Fruit fly (Drosophila melanogaster) whole organism, embryonic: ENCODE measurements around the gene Nagk.

Experiments
- B-H1 ChIP-seq: fragments of 200-800 bp; sonication (Bioruptor generic); IDR thresholded peaks from 3 replicates; pipeline ENCODE4 v1.3.6; 2022; ENCODE audit warnings: missing biosample characterization, missing genetic modification characterization
- BtbVII ChIP-seq: fragments of 200-800 bp; sonication (Bioruptor generic); optimal IDR thresholded peaks from 3 replicates; lab custom pipeline; 2017; ENCODE audit warnings: missing biosample characterization, mild to moderate bottlenecking, missing genetic modification characterization
- CG11247 ChIP-seq: fragments of 200-800 bp; sonication (Bioruptor generic); IDR thresholded peaks from 2 replicates; pipeline ENCODE4 v1.3.6; 2022; ENCODE audit warnings: missing biosample characterization, missing genetic modification characterization
- CG12236 ChIP-seq: fragments of 200-800 bp; sonication (Bioruptor generic); optimal IDR thresholded peaks from 2 replicates; lab custom pipeline; 2016; ENCODE audit warnings: missing biosample characterization, missing genetic modification characterization
- CG1233 ChIP-seq: fragments of 200-800 bp; sonication (Bioruptor generic); optimal IDR thresholded peaks from 4 replicates; lab custom pipeline; 2018; ENCODE audit warnings: missing biosample characterization, mild to moderate bottlenecking, missing genetic modification characterization
- CG13287 ChIP-seq: fragments of 200-800 bp; sonication (Bioruptor generic); IDR thresholded peaks from 2 replicates; pipeline ENCODE4 v1.3.6; 2022; ENCODE audit warnings: missing biosample characterization, missing genetic modification characterization; ENCODE audit not compliant: partially characterized antibody
- CG13296 ChIP-seq: fragments of 200-800 bp; sonication (Bioruptor generic); optimal IDR thresholded peaks from 3 replicates; lab custom pipeline; 2018; ENCODE audit warnings: missing biosample characterization, mild to moderate bottlenecking, missing genetic modification characterization
- CG15601 ChIP-seq: fragments of 200-800 bp; sonication (Bioruptor generic); optimal IDR thresholded peaks from 3 replicates; lab custom pipeline; 2019; ENCODE audit warnings: missing biosample characterization, mild to moderate bottlenecking, missing genetic modification characterization, moderate library complexity
- CG17612 ChIP-seq: fragments of 200-800 bp; sonication (Bioruptor generic); IDR thresholded peaks from 2 replicates; pipeline ENCODE4 v1.3.6; 2022; ENCODE audit warnings: missing biosample characterization, missing genetic modification characterization
- CG18619 ChIP-seq: fragments of 200-800 bp; sonication (Bioruptor generic); optimal IDR thresholded peaks from 3 replicates; lab custom pipeline; 2017; ENCODE audit warnings: missing biosample characterization, mild to moderate bottlenecking, missing genetic modification characterization
- CG2202 ChIP-seq: fragments of 200-800 bp; sonication (Bioruptor generic); optimal IDR thresholded peaks from 2 replicates; lab custom pipeline; 2018; ENCODE audit warnings: missing biosample characterization, mild to moderate bottlenecking, missing genetic modification characterization
- CG4730 ChIP-seq: fragments of 200-800 bp; sonication (Bioruptor generic); IDR thresholded peaks from 2 replicates; pipeline ENCODE4 v1.3.6; 2022; ENCODE audit warnings: missing biosample characterization, missing genetic modification characterization
- CG5953 ChIP-seq: fragments of 200-800 bp; sonication (Bioruptor generic); IDR thresholded peaks from 2 replicates; pipeline ENCODE4 v1.3.6; 2022; ENCODE audit warnings: missing biosample characterization, missing genetic modification characterization
- CG6689 ChIP-seq: fragments of 200-800 bp; sonication (Bioruptor generic); IDR thresholded peaks from 2 replicates; pipeline ENCODE4 v1.3.6; 2022; ENCODE audit warnings: missing biosample characterization, missing genetic modification characterization
- CG6765 ChIP-seq: fragments of 200-800 bp; sonication (Bioruptor generic); optimal IDR thresholded peaks from 3 replicates; lab custom pipeline; 2017; ENCODE audit warnings: missing biosample characterization, mild to moderate bottlenecking, missing genetic modification characterization
- CG8478 ChIP-seq: fragments of >200 bp; optimal IDR thresholded peaks from 2 replicates; lab custom pipeline; 2018
- CG8944 ChIP-seq: fragments of 200-800 bp; sonication (Bioruptor generic); optimal IDR thresholded peaks from 3 replicates; lab custom pipeline; 2016; ENCODE audit warnings: missing biosample characterization, missing genetic modification characterization
- CG9215 ChIP-seq: fragments of 200-800 bp; sonication (Bioruptor generic); IDR thresholded peaks from 2 replicates; pipeline ENCODE4 v1.3.6; 2022; ENCODE audit warnings: missing biosample characterization, missing genetic modification characterization
- CTCF ChIP-seq: fragments of 200-800 bp; sonication (Bioruptor generic); optimal IDR thresholded peaks from 2 replicates; lab custom pipeline; 2017; ENCODE audit warnings: missing biosample characterization, mild to moderate bottlenecking, missing genetic modification characterization, moderate library complexity
- CkIIα-i1 ChIP-seq: fragments of 200-800 bp; sonication (Bioruptor generic); IDR thresholded peaks from 2 replicates; pipeline ENCODE4 v1.3.6; 2022; ENCODE audit warnings: missing biosample characterization, missing genetic modification characterization
- D19B ChIP-seq: fragments of 200-800 bp; sonication (Bioruptor generic); optimal IDR thresholded peaks from 2 replicates; lab custom pipeline; 2017; ENCODE audit warnings: missing biosample characterization, mild to moderate bottlenecking, missing genetic modification characterization
- Dfd ChIP-seq, 2 experiments: fragments of >200 bp; optimal IDR thresholded peaks; 2 replicates each; lab custom pipeline; 2017; ENCODE audit warnings: missing biosample characterization in 2 of 2, missing genetic modification characterization in 2 of 2
- Dll ChIP-seq: fragments of 200-800 bp; sonication (Bioruptor generic); IDR thresholded peaks from 4 replicates; pipeline ENCODE4 v1.3.6; 2022; ENCODE audit warnings: missing biosample characterization, missing genetic modification characterization; ENCODE audit not compliant: partially characterized antibody
- E2f1 ChIP-seq: fragments of 200-800 bp; sonication (Bioruptor generic); IDR thresholded peaks from 2 replicates; pipeline ENCODE4 v1.3.6; 2022; ENCODE audit warnings: missing biosample characterization, missing genetic modification characterization
- Ets65A ChIP-seq: fragments of 200-800 bp; sonication (Bioruptor generic); peaks from one replicate; lab custom pipeline; 2016; ENCODE audit warnings: missing biosample characterization, missing genetic modification characterization
- Ets97D ChIP-seq: fragments of 200-800 bp; sonication (Bioruptor generic); optimal IDR thresholded peaks from 3 replicates; lab custom pipeline; 2016; ENCODE audit warnings: missing biosample characterization, missing genetic modification characterization
- HmgZ ChIP-seq: fragments of 200-800 bp; sonication (Bioruptor generic); optimal IDR thresholded peaks from 2 replicates; lab custom pipeline; 2018; ENCODE audit warnings: missing biosample characterization, mild to moderate bottlenecking, missing genetic modification characterization
- Jarid2 ChIP-seq: fragments of 200-800 bp; sonication (Bioruptor generic); optimal IDR thresholded peaks from 3 replicates; lab custom pipeline; 2017; ENCODE audit warnings: mild to moderate bottlenecking, missing biosample characterization, missing genetic modification reagents, missing genetic modification characterization
- Mad ChIP-seq: fragments of 200-800 bp; sonication (Bioruptor generic); optimal IDR thresholded peaks from 2 replicates; lab custom pipeline; 2016; ENCODE audit warnings: missing biosample characterization, missing genetic modification characterization
- Meics ChIP-seq: fragments of 200-800 bp; sonication (Bioruptor generic); optimal IDR thresholded peaks from 2 replicates; lab custom pipeline; 2017; ENCODE audit warnings: missing biosample characterization, mild to moderate bottlenecking, missing genetic modification characterization
- Oaz ChIP-seq: fragments of 200-800 bp; sonication (Bioruptor generic); IDR thresholded peaks from 2 replicates; pipeline ENCODE4 v1.3.6; 2022; ENCODE audit warnings: missing biosample characterization, missing genetic modification characterization
- Six4 ChIP-seq: fragments of 200-800 bp; sonication (Bioruptor generic); optimal IDR thresholded peaks from 2 replicates; lab custom pipeline; 2016; ENCODE audit warnings: missing biosample characterization, missing genetic modification characterization
- Tbp ChIP-seq: fragments of >200 bp; optimal IDR thresholded peaks from 2 replicates; lab custom pipeline; 2018; ENCODE audit warnings: missing biosample characterization, missing genetic modification characterization
- abd-A ChIP-seq: fragments of 200-800 bp; sonication (Bioruptor generic); optimal IDR thresholded peaks from 3 replicates; lab custom pipeline; 2019; ENCODE audit warnings: missing biosample characterization, mild to moderate bottlenecking, missing genetic modification characterization, moderate library complexity
- cad ChIP-seq: fragments of >200 bp; optimal IDR thresholded peaks from 2 replicates; lab custom pipeline; 2017; ENCODE audit warnings: missing biosample characterization, missing genetic modification characterization
- caup ChIP-seq: fragments of 200-800 bp; sonication (Bioruptor generic); optimal IDR thresholded peaks from 3 replicates; lab custom pipeline; 2017; ENCODE audit warnings: missing biosample characterization, mild to moderate bottlenecking, missing genetic modification characterization, moderate library complexity; ENCODE audit not compliant: severe bottlenecking
- chn ChIP-seq: fragments of 200-800 bp; sonication (Bioruptor generic); optimal IDR thresholded peaks from 2 replicates; lab custom pipeline; 2016; ENCODE audit warnings: missing biosample characterization, missing genetic modification characterization
- emc ChIP-seq: fragments of 200-800 bp; sonication (Bioruptor generic); optimal IDR thresholded peaks from 2 replicates; lab custom pipeline; 2016; ENCODE audit warnings: missing biosample characterization, missing genetic modification characterization
- fd3F ChIP-seq: fragments of 200-800 bp; sonication (Bioruptor generic); optimal IDR thresholded peaks from 2 replicates; lab custom pipeline; 2018; ENCODE audit warnings: missing biosample characterization, mild to moderate bottlenecking, missing genetic modification characterization, moderate library complexity
- fd64A ChIP-seq: fragments of 200-800 bp; sonication (Bioruptor generic); optimal IDR thresholded peaks from 3 replicates; lab custom pipeline; 2018; ENCODE audit warnings: missing biosample characterization, mild to moderate bottlenecking, missing genetic modification characterization
- fru ChIP-seq: fragments of >200 bp; optimal IDR thresholded peaks from 2 replicates; lab custom pipeline; 2017
- gcm ChIP-seq: fragments of 200-800 bp; sonication (Bioruptor generic); optimal IDR thresholded peaks from 2 replicates; lab custom pipeline; 2019; ENCODE audit warnings: missing biosample characterization, mild to moderate bottlenecking, missing genetic modification characterization, moderate library complexity
- gro ChIP-seq: fragments of 200-800 bp; sonication (Bioruptor generic); optimal IDR thresholded peaks from 2 replicates; lab custom pipeline; 2016; ENCODE audit warnings: missing biosample characterization, missing genetic modification characterization
- gsb ChIP-seq: fragments of 200-800 bp; sonication (Bioruptor generic); IDR thresholded peaks from 2 replicates; pipeline ENCODE4 v1.3.6; 2022; ENCODE audit warnings: missing biosample characterization, missing genetic modification characterization
- jumu ChIP-seq: fragments of 200-800 bp; sonication (Bioruptor generic); optimal IDR thresholded peaks from 3 replicates; lab custom pipeline; 2016; ENCODE audit warnings: missing biosample characterization, missing genetic modification characterization
- ken ChIP-seq: fragments of 200-800 bp; sonication (Bioruptor generic); IDR thresholded peaks from 3 replicates; pipeline ENCODE4 v1.3.6; 2022; ENCODE audit warnings: missing biosample characterization, missing genetic modification characterization
- lola ChIP-seq, 3 experiments: fragments of >200 bp in 2 of 3; fragments of 200-800 bp in 1 of 3; sonication (Bioruptor generic) in 1 of 3; optimal IDR thresholded peaks; 2 replicates each; lab custom pipeline; 2017 to 2019; ENCODE audit warnings: missing biosample characterization in 3 of 3, missing genetic modification characterization in 3 of 3, mild to moderate bottlenecking in 1 of 3, moderate library complexity in 1 of 3
- nau ChIP-seq: fragments of 200-800 bp; sonication (Bioruptor generic); optimal IDR thresholded peaks from 3 replicates; lab custom pipeline; 2017; ENCODE audit warnings: missing biosample characterization, mild to moderate bottlenecking, missing genetic modification characterization, missing genetic modification reagents
- pita ChIP-seq: fragments of 200-800 bp; sonication (Bioruptor generic); optimal IDR thresholded peaks from 2 replicates; lab custom pipeline; 2017; ENCODE audit warnings: missing biosample characterization, mild to moderate bottlenecking, missing genetic modification characterization
- prd ChIP-seq, 3 experiments: fragments of >200 bp in 2 of 3; fragments of 200-800 bp in 1 of 3; sonication (Bioruptor generic) in 1 of 3; optimal IDR thresholded peaks in 2 of 3; IDR thresholded peaks in 1 of 3; 2 replicates in 2 of 3; 3 replicates in 1 of 3; pipeline versions ENCODE4 v1.3.6 to Lab custom; 2017 to 2022; ENCODE audit warnings: missing biosample characterization in 1 of 3, missing genetic modification characterization in 1 of 3
- slou ChIP-seq: fragments of 200-800 bp; sonication (Bioruptor generic); optimal IDR thresholded peaks from 3 replicates; lab custom pipeline; 2016; ENCODE audit warnings: missing biosample characterization, missing genetic modification characterization
- ttk ChIP-seq: fragments of 200-800 bp; sonication (Bioruptor generic); IDR thresholded peaks from 2 replicates; pipeline ENCODE4 v2.1.2; 2022; ENCODE audit warnings: missing biosample characterization, missing genetic modification characterization
- zf30C ChIP-seq: fragments of 200-800 bp; sonication (Bioruptor generic); optimal IDR thresholded peaks from 3 replicates; lab custom pipeline; 2018; ENCODE audit warnings: missing biosample characterization, mild to moderate bottlenecking, missing genetic modification characterization

Nagk gene

DNA sequence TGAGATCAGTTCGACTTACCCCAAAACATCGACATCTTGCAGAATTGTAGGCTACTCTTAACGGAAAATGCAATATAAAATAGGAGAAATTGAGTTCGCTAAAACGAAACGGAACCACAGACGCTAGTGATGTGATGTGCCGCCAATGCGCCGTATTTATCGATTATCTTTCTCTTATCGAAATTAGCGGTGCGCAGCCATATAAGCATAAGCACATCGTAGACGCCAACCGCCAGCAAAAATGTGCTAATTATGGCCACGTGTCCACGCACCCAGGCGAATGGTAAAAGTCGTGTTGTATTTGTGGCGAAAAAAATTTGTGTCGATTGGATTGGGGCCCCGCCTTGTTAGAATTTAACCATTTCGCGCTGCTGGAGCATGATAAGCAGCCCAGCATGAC is 10.1 kb downstream of the Nagk start, which contains the start of the genes Fkbp39 and Cyfip (continued):
- TF ChIP-seq CG13287 (GFP tag; lab: Robert Waterston, UW) (peak; percentile 85), jumu (GFP tag; lab: Kevin White, UChicago) (peak; percentile 87), CG4730 (no peak), B-H1 (GFP tag; lab: Robert Waterston, UW) (no peak), Tbp (no peak), pita (peak; percentile 81), cad (GFP tag; lab: Kevin White, UChicago) (no peak), gcm (GFP tag; lab: Kevin White, UChicago) (no peak), nau (GFP tag; lab: Kevin White, UChicago) (no peak), emc (GFP tag; lab: Kevin White, UChicago) (no peak), CG6689 (no peak), chn (GFP tag; lab: Kevin White, UChicago) (peak; percentile 8), CG1233 (no peak), abd-A (tag; lab: Kevin White, UChicago) (no peak), Ets65A (GFP tag; lab: Kevin White, UChicago) (peak; percentile 85), Oaz (GFP tag; lab: Robert Waterston, UW) (no peak), fd3F (GFP tag; lab: Kevin White, UChicago) (no peak), ken (GFP tag; lab: Robert Waterston, UW) (peak; percentile 66; the same call in 2 of the 3 replicates), zf30C (GFP tag; lab: Kevin White, UChicago) (peak; percentile 27), caup (GFP tag; lab: Kevin White, UChicago) (peak; percentile 64), CG11247 (GFP tag; lab: Robert Waterston, UW) (0 out of 2 replicates have a peak, but pooled peaks have one; percentile 20), fd64A (GFP tag; lab: Kevin White, UChicago) (no peak), CG15601 (tag; lab: Kevin White, UChicago) (peak; percentile 53), CG5953 (GFP tag; lab: Robert Waterston, UW) (no peak), CG12236 (GFP tag; lab: Kevin White, UChicago) (no peak), D19B (no peak), fru (lab: Kevin White, UChicago) (no peak), CG8944 (GFP tag; lab: Kevin White, UChicago) (peak; percentile 38), CTCF (GFP tag; lab: Kevin White, UChicago) (peak; percentile 34), CG18619 (GFP tag; lab: Kevin White, UChicago) (peak; percentile 45), slou (GFP tag; lab: Kevin White, UChicago) (peak; percentile 20), Ets97D (GFP tag; lab: Kevin White, UChicago) (peak; percentile 95), Meics (GFP tag; lab: Kevin White, UChicago) (peak; percentile 36), lola (GFP tag; optimal IDR thresholded peaks at IDR 0.05; lab: Kevin White, UChicago) (no peak), gro (GFP tag; lab: Kevin White, UChicago) (peak; percentile 85), CG13296 (GFP tag; lab: Kevin White, UChicago) (peak; percentile 2), Dfd (GFP tag; optimal IDR thresholded peaks at IDR 0.05; lab: Kevin White, UChicago) (no peak), ttk (no peak), Six4 (GFP tag; lab: Kevin White, UChicago) (peak; percentile 36), E2f1 (GFP tag; lab: Robert Waterston, UW) (no peak; the same call in 1 of the 2 replicates), BtbVII (GFP tag; lab: Kevin White, UChicago) (no peak), Jarid2 (no peak), CG9215 (no peak), CG2202 (tag; lab: Kevin White, UChicago) (peak; percentile 18), CG6765 (GFP tag; lab: Kevin White, UChicago) (no peak), CG17612 (GFP tag; lab: Robert Waterston, UW) (no peak), prd (optimal IDR thresholded peaks at IDR 0.05; lab: Kevin White, UChicago) (no peak), prd (GFP tag; IDR thresholded peaks at IDR 0.05; lab: Robert Waterston, UW) (peak; percentile 46; the same call in 2 of the 3 replicates), CG8478 (lab: Kevin White, UChicago) (no peak), Mad (GFP tag; lab: Kevin White, UChicago) (no peak), CkIIα-i1 (no peak), HmgZ (peak; percentile 91), gsb (GFP tag; lab: Robert Waterston, UW) (no peak), Dll (peak; percentile 74)
